Fruit fly (Drosophila melanogaster) whole organism, wandering third instar larva: ENCODE measurements around the gene CG32812.

Experiments
- Abd-B ChIP-seq: fragments of >200 bp; optimal IDR thresholded peaks from 2 replicates; lab custom pipeline; 2017; ENCODE audit warnings: missing biosample characterization, missing genetic modification characterization
- CG32264 ChIP-seq: fragments of 200-800 bp; sonication (Bioruptor generic); optimal IDR thresholded peaks from 2 replicates; lab custom pipeline; 2016; ENCODE audit warnings: missing biosample characterization, missing genetic modification characterization
- CG9705 ChIP-seq: fragments of 200-800 bp; sonication (Bioruptor generic); optimal IDR thresholded peaks from 2 replicates; lab custom pipeline; 2018; ENCODE audit warnings: missing biosample characterization, mild to moderate bottlenecking, missing genetic modification characterization
- CrebA ChIP-seq: fragments of 200-800 bp; sonication (Bioruptor generic); optimal IDR thresholded peaks from 2 replicates; lab custom pipeline; 2016; ENCODE audit warnings: missing biosample characterization, mild to moderate bottlenecking, missing genetic modification characterization, borderline replicate concordance
- Dfd ChIP-seq: fragments of >200 bp; optimal IDR thresholded peaks from 2 replicates; lab custom pipeline; 2017; ENCODE audit warnings: missing biosample characterization, missing genetic modification characterization
- Dif ChIP-seq: fragments of 200-275, 200-300 bp; sonication (Bioruptor generic); optimal IDR thresholded peaks from 2 replicates; lab custom pipeline; 2018; ENCODE audit warnings: missing biosample characterization, missing genetic modification characterization; ENCODE audit not compliant: partially characterized antibody
- GATAd ChIP-seq: sonication (Bioruptor generic); optimal IDR thresholded peaks from 2 replicates; lab custom pipeline; 2016; ENCODE audit warnings: missing biosample characterization, missing genetic modification characterization
- HLH106 ChIP-seq: fragments of 200-800 bp; optimal IDR thresholded peaks from 3 replicates; lab custom pipeline; 2019; ENCODE audit warnings: missing biosample characterization, mild to moderate bottlenecking, missing genetic modification characterization, moderate library complexity
- Hnf4 ChIP-seq: fragments of 200-800 bp; sonication (Bioruptor generic); optimal IDR thresholded peaks from 2 replicates; lab custom pipeline; 2016; ENCODE audit warnings: missing biosample characterization, mild to moderate bottlenecking, missing genetic modification characterization
- Hr78 ChIP-seq: fragments of >200 bp; optimal IDR thresholded peaks from 2 replicates; lab custom pipeline; 2017; ENCODE audit warnings: missing biosample characterization, missing genetic modification characterization
- Hr83 ChIP-seq: fragments of 200-300 bp; sonication (Bioruptor generic); optimal IDR thresholded peaks from 2 replicates; lab custom pipeline; 2016; ENCODE audit warnings: missing biosample characterization, mild to moderate bottlenecking, missing genetic modification characterization, moderate library complexity; ENCODE audit not compliant: poor library complexity, severe bottlenecking
- Jra ChIP-seq: sonication (Bioruptor generic); optimal IDR thresholded peaks from 2 replicates; lab custom pipeline; 2016; ENCODE audit warnings: missing biosample characterization, missing genetic modification characterization
- Mio ChIP-seq: sonication (Bioruptor generic); optimal IDR thresholded peaks from 2 replicates; lab custom pipeline; 2016; ENCODE audit warnings: missing biosample characterization, missing genetic modification characterization
- Myc ChIP-seq: fragments of >200 bp; optimal IDR thresholded peaks from 2 replicates; lab custom pipeline; 2017
- N ChIP-seq: fragments of >200 bp; optimal IDR thresholded peaks from 2 replicates; lab custom pipeline; 2018; ENCODE audit warnings: missing biosample characterization, missing external identifiers, missing genetic modification characterization
- OdsH ChIP-seq: fragments of 200-800 bp; sonication (Bioruptor generic); optimal IDR thresholded peaks from 2 replicates; lab custom pipeline; 2016; ENCODE audit warnings: missing biosample characterization, mild to moderate bottlenecking, missing genetic modification characterization
- Rel ChIP-seq, 2 experiments: fragments of 200-800 bp; sonication (Bioruptor generic) in 1 of 2; optimal IDR thresholded peaks; 2 replicates in 1 of 2; 3 replicates in 1 of 2; lab custom pipeline; 2016 to 2019; ENCODE audit warnings: mild to moderate bottlenecking in 2 of 2, missing biosample characterization in 2 of 2, missing genetic modification characterization in 2 of 2, moderate library complexity in 1 of 2
- Sp1 ChIP-seq: fragments of 200-800 bp; sonication (Bioruptor generic); optimal IDR thresholded peaks from 3 replicates; lab custom pipeline; 2019; ENCODE audit warnings: missing biosample characterization, mild to moderate bottlenecking, missing genetic modification characterization, moderate library complexity
- Vsx2 ChIP-seq: fragments of 200-300, 225-300 bp; sonication (Bioruptor generic); optimal IDR thresholded peaks from 2 replicates; lab custom pipeline; 2018; ENCODE audit warnings: missing biosample characterization, missing genetic modification characterization; ENCODE audit not compliant: partially characterized antibody
- br ChIP-seq: fragments of 200-800 bp; sonication (Bioruptor generic); optimal IDR thresholded peaks from 2 replicates; lab custom pipeline; 2016; ENCODE audit warnings: missing biosample characterization, missing genetic modification characterization
- brk ChIP-seq: fragments of 200-800 bp; sonication (Bioruptor generic); optimal IDR thresholded peaks from 2 replicates; lab custom pipeline; 2016; ENCODE audit warnings: missing biosample characterization, mild to moderate bottlenecking, missing genetic modification characterization
- dl ChIP-seq, 2 experiments: fragments of 175-275, 200-275 bp in 1 of 2; fragments of 200-275 bp in 1 of 2; sonication (Bioruptor generic); optimal IDR thresholded peaks; lab custom pipeline; 2018; ENCODE audit warnings: mild to moderate bottlenecking in 2 of 2, missing biosample characterization in 2 of 2, missing genetic modification characterization in 2 of 2, moderate library complexity in 2 of 2; ENCODE audit not compliant: partially characterized antibody in 2 of 2, insufficient read depth in 1 of 2
- dmrt93B ChIP-seq: fragments of 200-800 bp; sonication (Bioruptor generic); optimal IDR thresholded peaks from 2 replicates; lab custom pipeline; 2018; ENCODE audit warnings: missing biosample characterization, mild to moderate bottlenecking, missing genetic modification characterization
- dsf ChIP-seq: sonication (Bioruptor generic); optimal IDR thresholded peaks from 2 replicates; lab custom pipeline; 2016; ENCODE audit warnings: missing biosample characterization, missing genetic modification characterization, borderline replicate concordance
- ey ChIP-seq: fragments of 200-800 bp; sonication (Bioruptor generic); optimal IDR thresholded peaks from 2 replicates; lab custom pipeline; 2016; ENCODE audit warnings: missing biosample characterization, missing genetic modification characterization
- foxo ChIP-seq, 2 experiments: fragments of 200-800 bp; sonication (Bioruptor generic); optimal IDR thresholded peaks; 2 replicates in 1 of 2; 3 replicates in 1 of 2; lab custom pipeline; 2016 to 2017; ENCODE audit warnings: missing biosample characterization in 2 of 2, missing genetic modification characterization in 2 of 2
- fru ChIP-seq: fragments of 200-800 bp; sonication (Bioruptor generic); optimal IDR thresholded peaks from 3 replicates; lab custom pipeline; 2016; ENCODE audit warnings: missing biosample characterization, mild to moderate bottlenecking, missing genetic modification characterization
- h ChIP-seq: fragments of 200-800 bp; sonication (Bioruptor generic); optimal IDR thresholded peaks from 3 replicates; lab custom pipeline; 2016; ENCODE audit warnings: missing biosample characterization, mild to moderate bottlenecking, missing genetic modification characterization
- jim ChIP-seq: fragments of 175-275, 200-325 bp; sonication (Bioruptor generic); optimal IDR thresholded peaks from 2 replicates; lab custom pipeline; 2016; ENCODE audit warnings: missing biosample characterization, mild to moderate bottlenecking, missing genetic modification characterization
- lola ChIP-seq: fragments of >200 bp; optimal IDR thresholded peaks from 2 replicates; lab custom pipeline; 2017; ENCODE audit warnings: missing biosample characterization, missing genetic modification characterization
- pan ChIP-seq: fragments of >200 bp; optimal IDR thresholded peaks from 2 replicates; lab custom pipeline; 2017
- psq ChIP-seq: fragments of 200-800 bp; sonication (Bioruptor generic); optimal IDR thresholded peaks from 3 replicates; lab custom pipeline; 2017; ENCODE audit warnings: missing biosample characterization, mild to moderate bottlenecking, missing genetic modification characterization, moderate library complexity
- rgr ChIP-seq: fragments of 200-800 bp; sonication (Bioruptor generic); optimal IDR thresholded peaks from 3 replicates; lab custom pipeline; 2016; ENCODE audit warnings: missing biosample characterization, mild to moderate bottlenecking, missing genetic modification characterization
- sage ChIP-seq: fragments of 200-800 bp; sonication (Bioruptor generic); optimal IDR thresholded peaks from 2 replicates; lab custom pipeline; 2016; ENCODE audit warnings: missing biosample characterization, mild to moderate bottlenecking, missing genetic modification characterization
- sv ChIP-seq: fragments of 200-800 bp; sonication (Bioruptor generic); optimal IDR thresholded peaks from 3 replicates; lab custom pipeline; 2016; ENCODE audit warnings: missing biosample characterization, missing genetic modification characterization
- tai ChIP-seq: sonication (Bioruptor generic); optimal IDR thresholded peaks from 2 replicates; lab custom pipeline; 2016; ENCODE audit warnings: missing biosample characterization, missing genetic modification characterization
- usp ChIP-seq: fragments of >200 bp; optimal IDR thresholded peaks from 2 replicates; lab custom pipeline; 2017; ENCODE audit warnings: missing biosample characterization, missing genetic modification characterization
- woc ChIP-seq: sonication (Bioruptor generic); optimal IDR thresholded peaks from 2 replicates; lab custom pipeline; 2016; ENCODE audit warnings: missing biosample characterization, mild to moderate bottlenecking, missing genetic modification characterization

CG32812 gene

DNA sequence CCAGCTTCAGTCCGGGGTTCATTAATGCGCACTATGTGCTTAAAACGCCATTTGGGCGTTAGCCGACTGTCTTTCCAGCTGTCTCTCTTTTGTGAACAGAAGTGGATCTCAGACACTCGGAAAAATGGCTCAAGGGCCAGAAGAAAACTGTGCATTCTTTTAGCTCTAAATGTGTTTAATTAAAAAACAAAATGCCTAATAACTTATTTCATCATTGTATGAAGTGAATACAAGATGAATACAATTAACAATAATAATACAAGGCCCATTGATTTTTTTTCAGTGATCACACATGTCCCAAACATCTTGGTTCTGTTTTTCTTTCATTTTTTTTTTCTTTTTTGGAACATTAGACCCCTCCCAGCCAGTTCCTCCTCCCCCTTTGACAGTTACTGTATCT lies 14.2 kb upstream of the CG32812 start:
- TF ChIP-seq rgr (peak; percentile 19), jim (GFP tag; lab: Kevin White, UChicago) (no peak), foxo (GFP tag; optimal IDR thresholded peaks at IDR 0.05; lab: Kevin White, UChicago) (peak in 1 of 2 experiments; percentile 8)

DNA sequence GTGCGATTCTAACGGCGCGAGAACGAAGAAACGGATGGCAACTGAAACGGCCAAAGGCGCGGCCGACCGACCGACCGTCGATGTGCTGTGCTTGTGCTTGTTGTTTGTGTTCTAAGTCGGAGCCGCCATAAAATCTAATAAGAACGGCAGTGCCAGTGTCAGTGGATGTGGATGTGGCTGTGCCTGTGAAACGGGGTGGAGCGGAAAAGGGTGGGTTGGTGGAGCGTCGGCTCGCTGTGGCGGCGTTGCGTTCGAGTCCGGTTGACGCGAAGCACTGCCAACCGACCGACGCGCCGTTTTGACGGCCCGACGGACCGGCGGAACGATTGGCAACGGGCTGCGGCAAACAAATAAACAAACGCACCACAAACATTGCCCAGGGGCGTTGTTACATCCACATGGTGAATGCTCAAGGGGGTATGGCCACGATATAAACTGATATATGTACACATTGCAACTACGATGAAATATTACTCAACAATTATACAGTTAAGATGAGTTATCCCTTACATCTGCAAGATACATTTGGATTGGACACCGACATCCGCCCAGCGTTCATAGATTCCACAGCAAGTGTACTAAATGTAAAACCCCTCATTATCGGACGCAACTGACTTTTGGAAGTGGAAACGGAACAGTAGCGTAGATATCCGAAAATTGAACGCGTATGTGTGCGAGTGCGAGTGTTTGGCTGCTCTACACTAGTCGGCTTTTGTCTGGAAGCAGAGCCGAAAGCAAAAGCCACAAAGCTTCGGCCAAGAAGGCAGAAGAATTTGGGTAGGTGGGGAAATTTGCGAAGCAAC lies 11.9 kb upstream of the CG32812 start, which contains the start of gene Atf3:
TSS of gene Atf3 (minus strand) at position 267 of the 803 bp plus-strand sequence.
- TF ChIP-seq Mio = peak; percentile 91
- peak; percentile 99 for TF ChIP-seq ey (GFP tag; lab: Kevin White, UChicago)
- TF ChIP-seq h (GFP tag; lab: Kevin White, UChicago) = peak; percentile 99
- TF ChIP-seq pan (lab: Kevin White, UChicago) = no peak
- peak; percentile 90 for TF ChIP-seq CG32264 (GFP tag; lab: Kevin White, UChicago)
- TF ChIP-seq woc (GFP tag; lab: Kevin White, UChicago) = peak; percentile 92
- TF ChIP-seq Sp1 (GFP tag; lab: Kevin White, UChicago) = peak; percentile 97
- TF ChIP-seq OdsH (GFP tag; lab: Kevin White, UChicago) = peak; percentile 99
- peak; percentile 60 for TF ChIP-seq Hr83 (GFP tag; lab: Kevin White, UChicago)
- TF ChIP-seq sage (GFP tag; lab: Kevin White, UChicago) = peak; percentile 82
- peak; percentile 99 for TF ChIP-seq rgr
- no peak for TF ChIP-seq usp (GFP tag; lab: Kevin White, UChicago)
- TF ChIP-seq Myc = no peak
- no peak for TF ChIP-seq dl (GFP tag; optimal IDR thresholded peaks at IDR 0.05; lab: Kevin White, UChicago; ENCODE audit: insufficient read depth in 1 of 2, partially characterized antibody in 2 of 2)
- TF ChIP-seq tai (GFP tag; lab: Kevin White, UChicago) = peak; percentile 91
- peak; percentile 45 for TF ChIP-seq dsf (GFP tag; lab: Kevin White, UChicago)
- TF ChIP-seq Dif (GFP tag; lab: Kevin White, UChicago) = no peak
- TF ChIP-seq HLH106 (tag; lab: Kevin White, UChicago) = peak; percentile 97
- TF ChIP-seq Abd-B (GFP tag; lab: Kevin White, UChicago) = no peak
- peak; percentile 91 for TF ChIP-seq Jra (GFP tag; lab: Kevin White, UChicago)
- TF ChIP-seq jim (GFP tag; lab: Kevin White, UChicago) = no peak
- peak; percentile 87 for TF ChIP-seq CrebA (GFP tag; lab: Kevin White, UChicago)
- TF ChIP-seq lola (GFP tag; lab: Kevin White, UChicago) = no peak
- peak; percentile 98 for TF ChIP-seq br
- TF ChIP-seq Hr78 (GFP tag; lab: Kevin White, UChicago) = no peak
- TF ChIP-seq psq (GFP tag; lab: Kevin White, UChicago) = peak; percentile 96
- no peak for TF ChIP-seq Vsx2 (GFP tag; lab: Kevin White, UChicago)
- TF ChIP-seq fru (GFP tag; lab: Kevin White, UChicago) = peak; percentile 99
- TF ChIP-seq sv (GFP tag; lab: Kevin White, UChicago) = peak; percentile 99
- peak; percentile 94 for TF ChIP-seq Hnf4 (GFP tag; lab: Kevin White, UChicago)
- peak; percentile 95 to 99 for TF ChIP-seq foxo (GFP tag; optimal IDR thresholded peaks at IDR 0.05; lab: Kevin White, UChicago)
- TF ChIP-seq dmrt93B = peak; percentile 97
- peak; percentile 71 for TF ChIP-seq Rel (GFP tag; optimal IDR thresholded peaks at IDR 0.05; lab: Kevin White, UChicago)
- TF ChIP-seq Rel (tag; optimal IDR thresholded peaks at IDR 0.05; lab: Kevin White, UChicago) = peak; percentile 81
- TF ChIP-seq N = no peak
- TF ChIP-seq CG9705 (GFP tag; lab: Kevin White, UChicago) = peak; percentile 93
- TF ChIP-seq brk (GFP tag; lab: Kevin White, UChicago) = peak; percentile 88
- peak; percentile 79 for TF ChIP-seq GATAd
- no peak for TF ChIP-seq Dfd
- TF ChIP-seq, all 38 proteins: peak for 26
